Worm (Caenorhabditis elegans) whole organism, young adult: ENCODE measurements around the gene lin-66.

Experiments
- B0261.1 ChIP-seq: sonication (generic microtip); optimal IDR thresholded peaks from 2 replicates; lab custom pipeline; 2016; ENCODE audit warnings: mild to moderate bottlenecking, missing genetic modification characterization, moderate library complexity, missing compliant biosample characterization
- B0336.3 ChIP-seq: fragments of 200-800 bp; sonication (Bioruptor generic); IDR thresholded peaks from 2 replicates; pipeline ENCODE4 v1.3.6; 2022; ENCODE audit warnings: missing genetic modification characterization, missing compliant biosample characterization
- C06A6.2 ChIP-seq: fragments of 200-800 bp; sonication (Bioruptor generic); conservative IDR thresholded peaks from 2 replicates; pipeline ENCODE4 v1.3.6; 2022; ENCODE audit warnings: missing genetic modification characterization, missing compliant biosample characterization
- C17E4.6 ChIP-seq: fragments of 200-800 bp; sonication (Bioruptor generic); IDR thresholded peaks from 2 replicates; pipeline ENCODE4 v1.3.6; 2022; ENCODE audit warnings: missing genetic modification reagents, missing genetic modification characterization, missing compliant biosample characterization
- F33H1.4 ChIP-seq: fragments of 200-800 bp; sonication (Bioruptor generic); IDR thresholded peaks from 2 replicates; pipeline ENCODE4 v1.3.6; 2022; ENCODE audit warnings: missing genetic modification reagents, missing genetic modification characterization, missing compliant biosample characterization
- F52B5.7 ChIP-seq: sonication (generic microtip); optimal IDR thresholded peaks from 2 replicates; lab custom pipeline; 2016; ENCODE audit warnings: mild to moderate bottlenecking, missing genetic modification characterization, missing compliant biosample characterization
- F57A8.1 ChIP-seq: fragments of 200-800 bp; sonication (Bioruptor generic); optimal IDR thresholded peaks from 2 replicates; lab custom pipeline; 2018; ENCODE audit warnings: mild to moderate bottlenecking, missing genetic modification characterization, moderate library complexity, missing compliant biosample characterization
- K11D2.4 ChIP-seq: fragments of 200-800 bp; sonication (Bioruptor generic); IDR thresholded peaks from 2 replicates; pipeline ENCODE4 v1.3.6; 2022; ENCODE audit warnings: missing genetic modification reagents, missing genetic modification characterization, missing compliant biosample characterization
- T26A5.8 ChIP-seq: sonication (generic microtip); optimal IDR thresholded peaks from 2 replicates; lab custom pipeline; 2016; ENCODE audit warnings: missing genetic modification characterization, missing compliant biosample characterization
- Y53G8AR.9 ChIP-seq: fragments of 200-800 bp; sonication (Bioruptor generic); conservative IDR thresholded peaks from 2 replicates; pipeline ENCODE4 v1.3.6; 2022; ENCODE audit warnings: missing genetic modification reagents, missing genetic modification characterization, missing compliant biosample characterization
- Y56A3A.18 ChIP-seq: fragments of 200-800 bp; sonication (Bioruptor generic); IDR thresholded peaks from 2 replicates; pipeline ENCODE4 v1.3.6; 2022; ENCODE audit warnings: missing genetic modification reagents, missing genetic modification characterization, missing compliant biosample characterization
- Y67H2A.10 ChIP-seq: fragments of 200-800 bp; sonication (Bioruptor generic); conservative IDR thresholded peaks from 2 replicates; pipeline ENCODE4 v1.3.6; 2022; ENCODE audit warnings: missing genetic modification reagents, missing genetic modification characterization, missing compliant biosample characterization
- Y95B8A.8 ChIP-seq: fragments of 200-800 bp; sonication (Bioruptor generic); IDR thresholded peaks from 2 replicates; pipeline ENCODE4 v1.3.6; 2022; ENCODE audit warnings: missing genetic modification reagents, missing genetic modification characterization, missing compliant biosample characterization
- akir-1 ChIP-seq: fragments of 200-800 bp; sonication (Bioruptor generic); optimal IDR thresholded peaks from 2 replicates; lab custom pipeline; 2018; ENCODE audit warnings: mild to moderate bottlenecking, missing genetic modification characterization, moderate library complexity, missing compliant biosample characterization
- ama-1 ChIP-seq, 3 experiments: fragments of 150-350 bp in 1 of 3; sonication (generic microtip) in 2 of 3; optimal IDR thresholded peaks; 2 replicates each; lab custom pipeline; 2014 to 2018; ENCODE audit warnings: missing biosample characterization in 2 of 3, missing genetic modification characterization in 2 of 3, missing genetic modification reagents in 2 of 3
- attf-3 ChIP-seq: fragments of 200-800 bp; sonication (Bioruptor generic); conservative IDR thresholded peaks from 2 replicates; pipeline ENCODE4 v1.3.6; 2022; ENCODE audit warnings: missing genetic modification reagents, missing genetic modification characterization, missing compliant biosample characterization
- attf-6 ChIP-seq: fragments of 200-800 bp; sonication (Bioruptor generic); IDR thresholded peaks from 2 replicates; pipeline ENCODE4 v1.3.6; 2022; ENCODE audit warnings: missing genetic modification reagents, missing genetic modification characterization, missing compliant biosample characterization
- bed-1 ChIP-seq: fragments of 200-800 bp; sonication (Bioruptor generic); IDR thresholded peaks from 2 replicates; pipeline ENCODE4 v1.3.6; 2022; ENCODE audit warnings: missing genetic modification reagents, missing genetic modification characterization, missing compliant biosample characterization
- bed-2 ChIP-seq: fragments of 200-800 bp; sonication (Bioruptor generic); IDR thresholded peaks from 2 replicates; pipeline ENCODE4 v1.3.6; 2022; ENCODE audit warnings: missing genetic modification reagents, missing genetic modification characterization, missing compliant biosample characterization
- ceh-27 ChIP-seq: fragments of 200-800 bp; sonication (Bioruptor generic); optimal IDR thresholded peaks from 2 replicates; lab custom pipeline; 2018; ENCODE audit warnings: mild to moderate bottlenecking, missing genetic modification characterization, moderate library complexity, missing compliant biosample characterization
- die-1 ChIP-seq: sonication (generic microtip); optimal IDR thresholded peaks from 2 replicates; lab custom pipeline; 2016; ENCODE audit warnings: missing genotype, mild to moderate bottlenecking, missing genetic modification characterization, missing compliant biosample characterization
- egl-18 ChIP-seq: fragments of 200-800 bp; sonication (Bioruptor generic); IDR thresholded peaks from 2 replicates; pipeline ENCODE4 v1.3.6; 2022; ENCODE audit warnings: missing genetic modification reagents, missing genetic modification characterization, missing compliant biosample characterization
- egl-44 ChIP-seq: fragments of 200-800 bp; sonication (Bioruptor generic); IDR thresholded peaks from 2 replicates; pipeline ENCODE4 v1.3.6; 2022; ENCODE audit warnings: missing genetic modification reagents, missing genetic modification characterization, missing compliant biosample characterization
- lin-40 ChIP-seq: sonication (generic microtip); optimal IDR thresholded peaks from 2 replicates; lab custom pipeline; 2016; ENCODE audit warnings: missing genetic modification characterization, mild to moderate bottlenecking, missing compliant biosample characterization, missing genotype, missing genetic modification reagents
- lir-1 ChIP-seq: fragments of 200-800 bp; sonication (Bioruptor generic); conservative IDR thresholded peaks from 2 replicates; pipeline ENCODE4 v1.3.6; 2022; ENCODE audit warnings: missing genetic modification reagents, missing genetic modification characterization, missing compliant biosample characterization
- lsy-27 ChIP-seq: sonication (generic microtip); optimal IDR thresholded peaks from 2 replicates; lab custom pipeline; 2017; ENCODE audit warnings: missing genetic modification characterization, mild to moderate bottlenecking, missing compliant biosample characterization, antibody characterized with exemption, missing genotype, borderline replicate concordance; ENCODE audit not compliant: insufficient read depth
- mcd-1 ChIP-seq: fragments of 200-800 bp; sonication (Bioruptor generic); IDR thresholded peaks from 2 replicates; pipeline ENCODE4 v1.3.6; 2022; ENCODE audit warnings: missing genetic modification reagents, missing genetic modification characterization, missing compliant biosample characterization
- nfya-1 ChIP-seq: sonication (generic microtip); optimal IDR thresholded peaks from 2 replicates; lab custom pipeline; 2017; ENCODE audit warnings: antibody characterized with exemption, missing compliant biosample characterization, missing genetic modification characterization, borderline replicate concordance; ENCODE audit not compliant: insufficient read depth
- nfya-2 ChIP-seq: fragments of 200-800 bp; sonication (Bioruptor generic); IDR thresholded peaks from 2 replicates; pipeline ENCODE4 v1.3.6; 2022; ENCODE audit warnings: missing genetic modification reagents, missing genetic modification characterization, missing compliant biosample characterization
- nhr-179 ChIP-seq: sonication (generic microtip); optimal IDR thresholded peaks from 2 replicates; lab custom pipeline; 2016; ENCODE audit warnings: mild to moderate bottlenecking, missing genetic modification characterization, missing compliant biosample characterization
- nhr-90 ChIP-seq: sonication (generic microtip); optimal IDR thresholded peaks from 2 replicates; lab custom pipeline; 2016; ENCODE audit warnings: missing genotype, mild to moderate bottlenecking, missing genetic modification characterization, missing compliant biosample characterization
- pbrm-1 ChIP-seq: fragments of 200-800 bp; sonication (Bioruptor generic); IDR thresholded peaks from 2 replicates; pipeline ENCODE4 v1.3.6; 2022; ENCODE audit warnings: missing genetic modification reagents, missing genetic modification characterization, missing compliant biosample characterization
- pha-4 ChIP-seq: fragments of 150-350 bp; sonication (generic microtip); optimal IDR thresholded peaks from 2 replicates; lab custom pipeline; 2014; ENCODE audit warnings: missing biosample characterization, missing genetic modification reagents, missing genetic modification characterization
- rcor-1 ChIP-seq: fragments of 200-800 bp; sonication (Bioruptor generic); IDR thresholded peaks from 2 replicates; pipeline ENCODE4 v1.3.6; 2022; ENCODE audit warnings: missing genetic modification reagents, missing genetic modification characterization, missing compliant biosample characterization
- rec-8 ChIP-seq, 2 experiments: sonication (generic microtip); optimal IDR thresholded peaks; 2 replicates each; lab custom pipeline; 2016; ENCODE audit warnings: mild to moderate bottlenecking in 2 of 2, missing genetic modification characterization in 2 of 2, missing genetic modification reagents in 2 of 2, missing genotype in 2 of 2, missing biosample characterization in 1 of 2, missing compliant biosample characterization in 1 of 2, moderate library complexity in 1 of 2
- sea-2 ChIP-seq: fragments of 200-800 bp; sonication (Bioruptor generic); IDR thresholded peaks from 2 replicates; pipeline ENCODE4 v1.3.6; 2022; ENCODE audit warnings: missing genetic modification characterization, missing compliant biosample characterization
- snpc-3.4 ChIP-seq: sonication (generic microtip); optimal IDR thresholded peaks from 2 replicates; lab custom pipeline; 2017; ENCODE audit warnings: missing genetic modification characterization, mild to moderate bottlenecking, missing compliant biosample characterization, antibody characterized with exemption, moderate library complexity, missing genotype, missing genetic modification reagents
- snpc-4 ChIP-seq, 5 experiments: fragments of 150-350 bp in 1 of 5; sonication (generic microtip) in 4 of 5; optimal IDR thresholded peaks; 2 replicates each; lab custom pipeline; 2014 to 2018; ENCODE audit warnings: missing genetic modification characterization in 5 of 5, missing biosample characterization in 3 of 5, antibody characterized with exemption in 2 of 5, mild to moderate bottlenecking in 2 of 5, missing compliant biosample characterization in 2 of 5, missing genotype in 2 of 5, moderate library complexity in 2 of 5, missing genetic modification reagents in 1 of 5
- tbp1 ChIP-seq: fragments of 200-800 bp; sonication (Bioruptor generic); optimal IDR thresholded peaks from 2 replicates; lab custom pipeline; 2018; ENCODE audit warnings: mild to moderate bottlenecking, missing genetic modification characterization, missing compliant biosample characterization
- tlf-1 ChIP-seq: fragments of 200-800 bp; sonication (Bioruptor generic); optimal IDR thresholded peaks from 2 replicates; lab custom pipeline; 2018; ENCODE audit warnings: mild to moderate bottlenecking, missing genetic modification characterization, missing compliant biosample characterization
- ztf-26 ChIP-seq: sonication (generic microtip); optimal IDR thresholded peaks from 2 replicates; lab custom pipeline; 2017; ENCODE audit warnings: missing genetic modification characterization, missing compliant biosample characterization

The lin-66 gene

ce11 chrIV:13882573-13882972, 5.3 kb upstream of the lin-66 start, which contains the start of gene thoc-7 (continued):
- TF ChIP-seq ceh-27 (GFP tag; lab: Kevin White, UChicago): no peak
- peak; percentile 77 for TF ChIP-seq Y53G8AR.9
- peak; percentile 91 for TF ChIP-seq B0336.3 (GFP tag; lab: Robert Waterston, UW)
- TF ChIP-seq mcd-1 (GFP tag; lab: Robert Waterston, UW): peak; percentile 37
- no peak for TF ChIP-seq akir-1 (GFP tag; lab: Kevin White, UChicago)
- no peak for TF ChIP-seq lir-1 (GFP tag; lab: Robert Waterston, UW)
- no peak for TF ChIP-seq pha-4 (tag; lab: Kevin White, UChicago)
- TF ChIP-seq nfya-2 (GFP tag; lab: Robert Waterston, UW): 0 out of 2 replicates have a peak, but pooled peaks have one; percentile 60
- no peak for TF ChIP-seq ztf-26 (tag; lab: Kevin White, UChicago)
- TF ChIP-seq ama-1 (optimal IDR thresholded peaks at IDR 0.05; lab: Kevin White, UChicago): no peak
- TF ChIP-seq ama-1 (GFP tag; optimal IDR thresholded peaks at IDR 0.05; lab: Kevin White, UChicago): peak in 1 of 2 experiments; percentile 52
- no peak for TF ChIP-seq bed-1 (GFP tag; lab: Robert Waterston, UW)
- no peak for TF ChIP-seq C17E4.6 (GFP tag; lab: Robert Waterston, UW)
- TF ChIP-seq F33H1.4 (GFP tag; lab: Robert Waterston, UW): peak; percentile 60; the same call in 1 of the 2 replicates
- TF ChIP-seq F52B5.7 (tag; lab: Kevin White, UChicago): peak; percentile 15
- TF ChIP-seq bed-2 (GFP tag; lab: Robert Waterston, UW): 0 out of 2 replicates have a peak, but pooled peaks have one; percentile 21
- TF ChIP-seq lsy-27 (tag; lab: Kevin White, UChicago): no peak
- TF ChIP-seq egl-44: no peak
- TF ChIP-seq snpc-3.4 (tag; lab: Kevin White, UChicago): peak; percentile 83
- TF ChIP-seq nhr-179 (tag; lab: Kevin White, UChicago): no peak
- peak; percentile 71 for TF ChIP-seq rcor-1
- TF ChIP-seq sea-2 (GFP tag; lab: Robert Waterston, UW): no peak
- TF ChIP-seq Y67H2A.10: no peak
- TF ChIP-seq Y95B8A.8 (GFP tag; lab: Robert Waterston, UW): 0 out of 2 replicates have a peak, but pooled peaks have one; percentile 5
- TF ChIP-seq nhr-90 (tag; lab: Kevin White, UChicago): no peak
- TF ChIP-seq T26A5.8 (tag; lab: Kevin White, UChicago): no peak
- peak; percentile 71 for TF ChIP-seq tbp1
- TF ChIP-seq Y56A3A.18: peak; percentile 87; the same call in 1 of the 2 replicates
- peak in 1 of 2 experiments; percentile 13 for TF ChIP-seq rec-8 (tag; optimal IDR thresholded peaks at IDR 0.05; lab: Kevin White, UChicago)
- no peak for TF ChIP-seq lin-40 (tag; lab: Kevin White, UChicago)
- TF ChIP-seq tlf-1: peak; percentile 56
- no peak for TF ChIP-seq B0261.1 (tag; lab: Kevin White, UChicago)
- TF ChIP-seq die-1: peak; percentile 57
- no peak for TF ChIP-seq attf-3
- TF ChIP-seq C06A6.2 (GFP tag; lab: Robert Waterston, UW): no peak
- 0 out of 2 replicates have a peak, but pooled peaks have one; percentile 15 for TF ChIP-seq egl-18 (GFP tag; lab: Robert Waterston, UW)
- TF ChIP-seq K11D2.4 (GFP tag; lab: Robert Waterston, UW): no peak
- no peak for TF ChIP-seq nfya-1 (tag; lab: Kevin White, UChicago)

ce11 chrIV:13883922-13884321, 4.0 kb upstream of the lin-66 start:
- TF ChIP-seq snpc-4 (GFP tag; optimal IDR thresholded peaks at IDR 0.05; lab: Kevin White, UChicago): no peak
- peak in 1 of 4 experiments; percentile 50 for TF ChIP-seq snpc-4 (tag; optimal IDR thresholded peaks at IDR 0.05; lab: Kevin White, UChicago)
- no peak for TF ChIP-seq pbrm-1 (GFP tag; lab: Robert Waterston, UW)
- peak; percentile 69 for TF ChIP-seq attf-6 (GFP tag; lab: Robert Waterston, UW)
- no peak for TF ChIP-seq F57A8.1 (GFP tag; lab: Kevin White, UChicago)
- TF ChIP-seq, all 124 proteins: peak for 2
